Worm (Caenorhabditis elegans): Measurements from ENCODE around the gene tbck-1.

tbck-1 gene

DNA sequence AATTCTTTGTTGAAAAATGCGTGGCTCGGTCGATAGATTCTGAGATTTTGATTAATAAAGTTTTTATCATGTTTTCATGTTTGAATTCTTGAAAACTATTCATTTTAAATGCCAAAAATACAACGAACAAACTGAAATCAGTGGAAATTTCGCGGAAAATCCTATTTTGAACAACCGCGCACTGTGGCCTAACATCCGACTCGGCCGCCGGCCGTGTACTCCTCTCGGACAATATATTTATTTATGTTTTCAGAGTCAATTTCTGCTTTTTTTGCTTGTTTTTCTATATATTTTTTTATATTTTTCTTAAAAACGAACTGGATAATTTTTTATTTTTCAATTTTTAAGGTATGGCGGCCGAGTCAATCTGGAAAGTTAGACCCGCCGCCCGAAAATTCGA lies 37.1 kb upstream of the tbck-1 start, which contains the start of gene F26G1.1 (continued):
- TF ChIP-seq snpc-1.3 (tag; optimal IDR thresholded peaks at IDR 0.05; ENCODE audit: insufficient read depth) (no peak), ekl-4 (GFP tag; IDR thresholded peaks at IDR 0.05) (no peak), somi-1 (GFP tag; optimal IDR thresholded peaks at IDR 0.05) (no peak), snpc-4 (GFP tag; optimal IDR thresholded peaks at IDR 0.05) (no peak), snpc-4 (tag; optimal IDR thresholded peaks at IDR 0.05) (peak in 1 of 4 experiments; percentile 25), akir-1 (GFP tag; optimal IDR thresholded peaks at IDR 0.05) (no peak), lin-26 (GFP tag; IDR thresholded peaks at IDR 0.05) (no peak), ztf-25 (GFP tag; IDR thresholded peaks at IDR 0.05) (0 out of 2 replicates have a peak, but pooled peaks have one; percentile 18), ceh-58 (GFP tag; IDR thresholded peaks at IDR 0.05) (no peak), unc-130 (GFP tag; optimal IDR thresholded peaks at IDR 0.05) (peak; percentile 81), F55B11.4 (tag; optimal IDR thresholded peaks at IDR 0.05; ENCODE audit: borderline replicate concordance, insufficient read depth) (no peak), mel-28 (tag; optimal IDR thresholded peaks at IDR 0.05; ENCODE audit: borderline replicate concordance) (no peak), hmg-1.2 (GFP tag; IDR thresholded peaks at IDR 0.05) (peak; percentile 27; the same call in 1 of the 2 replicates), cebp-1 (GFP tag; IDR thresholded peaks at IDR 0.05) (no peak), cebp-1 (tag; optimal IDR thresholded peaks at IDR 0.05) (no peak), F22D6.2 (tag; optimal IDR thresholded peaks at IDR 0.05) (peak; percentile 51), B0261.1 (tag; optimal IDR thresholded peaks at IDR 0.05) (no peak), nhr-80 (tag; optimal IDR thresholded peaks at IDR 0.05) (no peak), ztf-3 (GFP tag; optimal IDR thresholded peaks at IDR 0.05) (no peak), ama-1 (optimal IDR thresholded peaks at IDR 0.05) (no peak), ama-1 (GFP tag; optimal IDR thresholded peaks at IDR 0.05) (no peak), hlh-26 (GFP tag; conservative IDR thresholded peaks at IDR 0.05) (no peak), hlh-12 (tag; optimal IDR thresholded peaks at IDR 0.05) (no peak), ztf-6 (GFP tag; IDR thresholded peaks at IDR 0.05) (no peak), T26A5.8 (tag; optimal IDR thresholded peaks at IDR 0.05) (no peak), nhr-120 (GFP tag; IDR thresholded peaks at IDR 0.05) (no peak), ets-4 (GFP tag; optimal IDR thresholded peaks at IDR 0.05) (no peak), let-607 (tag; optimal IDR thresholded peaks at IDR 0.05) (peak in 1 of 2 experiments; percentile 34), B0035.1 (tag; optimal IDR thresholded peaks at IDR 0.05) (no peak), madf-6 (GFP tag; IDR thresholded peaks at IDR 0.05) (peak; percentile 68), F33H1.4 (GFP tag; IDR thresholded peaks at IDR 0.05) (peak; percentile 55), lsy-27 (tag; optimal IDR thresholded peaks at IDR 0.05; ENCODE audit: borderline replicate concordance, insufficient read depth) (no peak), let-526 (GFP tag; IDR thresholded peaks at IDR 0.05) (no peak), cebp-2 (GFP tag; IDR thresholded peaks at IDR 0.05) (no peak), ztf-18 (tag; optimal IDR thresholded peaks at IDR 0.05) (no peak), C06A6.2 (GFP tag; conservative IDR thresholded peaks at IDR 0.05) (no peak), F39B2.1 (GFP tag; IDR thresholded peaks at IDR 0.05) (no peak), ceh-27 (GFP tag; optimal IDR thresholded peaks at IDR 0.05) (peak; percentile 77), gei-17 (GFP tag; optimal IDR thresholded peaks at IDR 0.05) (no peak), nhr-27 (tag; optimal IDR thresholded peaks at IDR 0.05) (no peak), lin-54 (GFP tag; optimal IDR thresholded peaks at IDR 0.05) (peak; percentile 82), B0019.2 (GFP tag; conservative IDR thresholded peaks at IDR 0.05) (no peak), rec-8 (tag; optimal IDR thresholded peaks at IDR 0.05) (peak; percentile 49 to 82), attf-5 (GFP tag; optimal IDR thresholded peaks at IDR 0.05) (peak; percentile 5), lir-1 (GFP tag; conservative IDR thresholded peaks at IDR 0.05) (peak; percentile 57; the same call in 1 of the 2 replicates), nhr-179 (tag; optimal IDR thresholded peaks at IDR 0.05) (no peak), athp-1 (tag; optimal IDR thresholded peaks at IDR 0.05) (no peak), dpl-1 (GFP tag; optimal IDR thresholded peaks at IDR 0.05) (peak; percentile 42), ceh-40 (GFP tag; IDR thresholded peaks at IDR 0.05) (no peak)

Measured in whole organism, young adult.